Worm (Caenorhabditis elegans) whole organism, L3 larva: ENCODE data around the gene cyp-34A1.
A peak's percentile ranks its signal among the peaks of the same experiment; 100 is the strongest.

Source experiments
- ama-1 ChIP-seq: fragments of 150-350 bp; optimal IDR thresholded peaks from 2 replicates; lab custom pipeline; 2018
- fkh-10 ChIP-seq: sonication (generic microtip); optimal IDR thresholded peaks from 2 replicates; lab custom pipeline; 2017; ENCODE audit warnings: missing biosample characterization, missing genetic modification reagents, missing genetic modification characterization
- jun-1 ChIP-seq: fragments of 150-350 bp; optimal IDR thresholded peaks from 2 replicates; lab custom pipeline; 2014; ENCODE audit warnings: missing biosample characterization, missing genetic modification reagents, missing genetic modification characterization
- lin-39 ChIP-seq: fragments of 150-350 bp; optimal IDR thresholded peaks from 2 replicates; lab custom pipeline; 2018; ENCODE audit warnings: missing biosample characterization, missing genetic modification reagents, missing genetic modification characterization
- nhr-11 ChIP-seq: fragments of 150-350 bp; optimal IDR thresholded peaks from 2 replicates; lab custom pipeline; 2014; ENCODE audit warnings: missing biosample characterization, missing genetic modification characterization
- nhr-43 ChIP-seq: sonication (generic microtip); optimal IDR thresholded peaks from 2 replicates; lab custom pipeline; 2016; ENCODE audit warnings: mild to moderate bottlenecking, missing genetic modification characterization, missing compliant biosample characterization; ENCODE audit not compliant: poor library complexity, severe bottlenecking
- nhr-76 ChIP-seq: fragments of 150-350 bp; sonication (generic microtip); optimal IDR thresholded peaks from 5 replicates; lab custom pipeline; 2014; ENCODE audit warnings: missing biosample characterization, missing genetic modification characterization
- pqm-1 ChIP-seq: fragments of 150-350 bp; optimal IDR thresholded peaks from 2 replicates; lab custom pipeline; 2017; ENCODE audit warnings: missing biosample characterization, missing genetic modification characterization, inconsistent platforms
- tbx-2 ChIP-seq: sonication (generic microtip); optimal IDR thresholded peaks from 2 replicates; lab custom pipeline; 2016; ENCODE audit warnings: mild to moderate bottlenecking, missing genetic modification characterization, missing compliant biosample characterization
- unc-62 ChIP-seq: fragments of 150-350 bp; sonication (generic microtip); optimal IDR thresholded peaks from 4 replicates; lab custom pipeline; 2014; ENCODE audit warnings: missing biosample characterization, missing genetic modification reagents, missing genetic modification characterization
- zag-1 ChIP-seq: fragments of 150-350 bp; optimal IDR thresholded peaks from 2 replicates; lab custom pipeline; 2014; ENCODE audit warnings: missing biosample characterization, missing genetic modification characterization

DNA sequence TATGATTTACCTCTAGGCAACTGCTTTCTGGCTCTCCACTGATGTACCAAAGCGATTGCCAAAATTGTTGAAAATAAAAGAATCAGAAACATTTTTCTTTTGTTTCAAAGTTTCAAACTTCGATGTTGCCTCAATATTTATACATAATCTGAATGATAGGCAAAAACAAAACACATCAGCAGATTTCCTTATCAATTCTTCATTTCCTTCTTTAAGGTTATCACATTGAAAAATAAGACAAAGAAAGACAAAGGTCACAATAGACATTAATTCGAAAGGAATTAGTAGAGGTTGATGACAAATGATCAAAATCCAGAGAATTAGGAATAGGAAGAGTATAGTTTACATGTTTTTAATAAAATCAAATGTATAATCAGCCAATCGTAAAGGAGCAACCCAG lies 3.2 kb upstream of the cyp-34A1 start, which contains the start of gene cyp-34A2:
- no peak for TF ChIP-seq unc-62 (GFP tag; lab: Kevin White, UChicago)
- no peak for TF ChIP-seq lin-39 (tag; lab: Kevin White, UChicago)
- TF ChIP-seq ama-1 (lab: Kevin White, UChicago), result no peak
- no peak for TF ChIP-seq tbx-2 (tag; lab: Kevin White, UChicago)
- no peak for TF ChIP-seq nhr-43 (tag; lab: Kevin White, UChicago)
- peak; percentile 0 for TF ChIP-seq pqm-1 (tag; lab: Kevin White, UChicago)
- TF ChIP-seq nhr-11 (tag; lab: Kevin White, UChicago), result no peak
- no peak for TF ChIP-seq fkh-10 (GFP tag; lab: Kevin White, UChicago)
- no peak for TF ChIP-seq zag-1 (tag; lab: Kevin White, UChicago)
- no peak for TF ChIP-seq jun-1
- no peak for TF ChIP-seq nhr-76 (tag; lab: Kevin White, UChicago)
